Fruit fly (Drosophila melanogaster): Measurements from ENCODE around the gene CG6650.

CG6650 gene

dm6 chr3L:13996992-13997391 is 34.3 kb upstream of the CG6650 start, which contains the start of gene CG17361:
CG17361 (plus strand) TSS chr3L:13997191.
- no peak for TF ChIP-seq Dif (GFP tag; optimal IDR thresholded peaks at IDR 0.05; ENCODE audit: partially characterized antibody)
- TF ChIP-seq ey (GFP tag; optimal IDR thresholded peaks at IDR 0.05) = no peak
- no peak for TF ChIP-seq sv (GFP tag; optimal IDR thresholded peaks at IDR 0.05)
- no peak for TF ChIP-seq br (GFP tag; optimal IDR thresholded peaks at IDR 0.05)
- no peak for TF ChIP-seq Dfd (GFP tag; optimal IDR thresholded peaks at IDR 0.05)
- peak; percentile 23 for TF ChIP-seq HLH106 (tag; optimal IDR thresholded peaks at IDR 0.05)

- TF ChIP-seq CG32264 (GFP tag; optimal IDR thresholded peaks at IDR 0.05) (no peak), tai (GFP tag; optimal IDR thresholded peaks at IDR 0.05) (no peak), h (GFP tag; optimal IDR thresholded peaks at IDR 0.05) (no peak), Hr83 (GFP tag; optimal IDR thresholded peaks at IDR 0.05; ENCODE audit: poor library complexity, severe bottlenecking) (no peak), ey (GFP tag; optimal IDR thresholded peaks at IDR 0.05) (no peak), brk (GFP tag; optimal IDR thresholded peaks at IDR 0.05) (no peak), Hnf4 (GFP tag; optimal IDR thresholded peaks at IDR 0.05) (no peak), lola (GFP tag; optimal IDR thresholded peaks at IDR 0.05) (no peak), dl (GFP tag; optimal IDR thresholded peaks at IDR 0.05; ENCODE audit: insufficient read depth in 1 of 2, partially characterized antibody in 2 of 2) (no peak), Jra (GFP tag; optimal IDR thresholded peaks at IDR 0.05) (no peak), sv (GFP tag; optimal IDR thresholded peaks at IDR 0.05) (no peak), br (GFP tag; optimal IDR thresholded peaks at IDR 0.05) (no peak), GATAd (GFP tag; optimal IDR thresholded peaks at IDR 0.05) (no peak), N (GFP tag; optimal IDR thresholded peaks at IDR 0.05) (no peak), Abd-B (GFP tag; optimal IDR thresholded peaks at IDR 0.05) (no peak), pan (optimal IDR thresholded peaks at IDR 0.05) (no peak), foxo (GFP tag; optimal IDR thresholded peaks at IDR 0.05) (no peak), rgr (GFP tag; optimal IDR thresholded peaks at IDR 0.05) (no peak)
These were observed 32.0 kb upstream of the CG6650 start, which contains the start of gene CG17359 for dm6 chr3L:13999204-13999603. CG17359 (minus strand) TSS chr3L:13999251.

- no peak for TF ChIP-seq N (GFP tag; optimal IDR thresholded peaks at IDR 0.05)
- TF ChIP-seq brk (GFP tag; optimal IDR thresholded peaks at IDR 0.05) = peak; percentile 38
- peak; percentile 44 for TF ChIP-seq sv (GFP tag; optimal IDR thresholded peaks at IDR 0.05)
- TF ChIP-seq HLH106 (tag; optimal IDR thresholded peaks at IDR 0.05) = peak; percentile 14
- TF ChIP-seq rgr (GFP tag; optimal IDR thresholded peaks at IDR 0.05) = peak; percentile 17
- TF ChIP-seq foxo (GFP tag; optimal IDR thresholded peaks at IDR 0.05) = no peak
- TF ChIP-seq Sp1 (GFP tag; optimal IDR thresholded peaks at IDR 0.05) = peak; percentile 14
- TF ChIP-seq Hnf4 (GFP tag; optimal IDR thresholded peaks at IDR 0.05) = no peak
- TF ChIP-seq Rel (GFP tag; optimal IDR thresholded peaks at IDR 0.05) = no peak
- TF ChIP-seq Rel (tag; optimal IDR thresholded peaks at IDR 0.05) = peak; percentile 89
- TF ChIP-seq woc (GFP tag; optimal IDR thresholded peaks at IDR 0.05) = peak; percentile 23
- peak; percentile 32 for TF ChIP-seq dsf (GFP tag; optimal IDR thresholded peaks at IDR 0.05; ENCODE audit: borderline replicate concordance)
These were observed 29.4 kb upstream of the CG6650 start, which contains the start of the genes Nprl3 and upSET for dm6 chr3L:14001658-14002523. Nprl3 (minus strand) TSS chr3L:14001880. upSET (plus strand) TSS chr3L:14002127.

- TF ChIP-seq Hnf4 (GFP tag; optimal IDR thresholded peaks at IDR 0.05) (no peak), psq (GFP tag; optimal IDR thresholded peaks at IDR 0.05) (peak; percentile 100), Jra (GFP tag; optimal IDR thresholded peaks at IDR 0.05) (peak; percentile 30), lola (GFP tag; optimal IDR thresholded peaks at IDR 0.05) (no peak), dmrt93B (GFP tag; optimal IDR thresholded peaks at IDR 0.05) (no peak), sage (GFP tag; optimal IDR thresholded peaks at IDR 0.05) (peak; percentile 28), jim (GFP tag; optimal IDR thresholded peaks at IDR 0.05) (no peak), Rel (GFP tag; optimal IDR thresholded peaks at IDR 0.05) (no peak), Rel (tag; optimal IDR thresholded peaks at IDR 0.05) (peak; percentile 47), rgr (GFP tag; optimal IDR thresholded peaks at IDR 0.05) (no peak), Dif (GFP tag; optimal IDR thresholded peaks at IDR 0.05; ENCODE audit: partially characterized antibody) (peak; percentile 32), foxo (GFP tag; optimal IDR thresholded peaks at IDR 0.05) (no peak), br (GFP tag; optimal IDR thresholded peaks at IDR 0.05) (peak; percentile 21), dsf (GFP tag; optimal IDR thresholded peaks at IDR 0.05; ENCODE audit: borderline replicate concordance) (no peak)
These were observed 28.6 kb upstream of the CG6650 start for dm6 chr3L:14002524-14003135.

All from whole organism, wandering third instar larva.